Fruit fly (Drosophila melanogaster): ENCODE measurements around the gene Or82a.

Or82a gene

DNA sequence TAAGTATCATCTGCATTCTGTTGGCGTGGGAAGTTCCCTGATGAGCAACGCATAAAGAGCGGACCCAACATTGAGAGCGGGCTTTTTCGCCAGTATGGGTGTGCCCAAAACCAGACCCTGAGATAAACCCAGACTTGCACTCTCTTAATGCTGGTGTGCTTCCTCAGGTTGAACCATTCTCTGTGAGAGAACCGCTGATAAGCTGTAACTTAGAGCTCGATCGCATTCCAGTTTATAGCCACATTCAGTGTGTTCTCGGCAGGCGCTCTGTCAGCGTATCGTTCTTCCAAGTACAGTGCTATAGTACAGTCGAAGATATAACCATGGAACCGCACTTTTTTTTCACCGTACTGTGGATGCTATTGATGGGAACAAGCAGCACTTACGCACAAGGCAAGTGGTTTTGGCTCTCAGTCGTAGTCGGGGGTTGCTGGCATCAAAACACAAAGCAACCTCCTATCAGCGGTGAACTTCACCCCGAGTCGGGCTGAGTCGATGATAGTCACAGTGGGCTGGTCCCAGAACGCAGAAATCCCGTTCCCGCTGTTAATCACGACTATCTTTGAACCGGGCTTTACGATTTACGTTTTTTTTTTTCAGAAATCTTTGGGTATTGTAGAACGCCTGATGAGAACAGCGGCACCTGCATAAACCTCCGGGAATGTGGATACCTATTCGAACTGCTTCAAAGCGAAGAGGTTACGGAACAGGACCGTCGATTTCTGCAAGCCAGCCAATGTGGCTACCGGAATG lies 51.1 kb downstream of the Or82a start, which contains the start of gene MP1 (continued):
- TF ChIP-seq Ets96B (tag; optimal IDR thresholded peaks at IDR 0.05): no peak

All from whole organism, prepupa.